Worm (Caenorhabditis elegans): ENCODE data around the gene K09C4.9.

ce11 chrX:3250481-3251091 lies 21.0 kb downstream of the K09C4.9 start, which contains the start of gene pqn-37:
- TF ChIP-seq rec-8 (tag; optimal IDR thresholded peaks at IDR 0.05) (no peak), zim-3 (tag; optimal IDR thresholded peaks at IDR 0.05) (no peak), snpc-3.4 (tag; optimal IDR thresholded peaks at IDR 0.05) (no peak), nhr-120 (GFP tag; IDR thresholded peaks at IDR 0.05) (no peak), F23B12.7 (tag; optimal IDR thresholded peaks at IDR 0.05; ENCODE audit: insufficient read depth) (no peak), dpl-1 (GFP tag; optimal IDR thresholded peaks at IDR 0.05) (no peak), snpc-4 (GFP tag; optimal IDR thresholded peaks at IDR 0.05) (no peak), snpc-4 (tag; optimal IDR thresholded peaks at IDR 0.05) (no peak)
